Fruit fly (Drosophila melanogaster): ENCODE results near the gene Keap1.

DNA sequence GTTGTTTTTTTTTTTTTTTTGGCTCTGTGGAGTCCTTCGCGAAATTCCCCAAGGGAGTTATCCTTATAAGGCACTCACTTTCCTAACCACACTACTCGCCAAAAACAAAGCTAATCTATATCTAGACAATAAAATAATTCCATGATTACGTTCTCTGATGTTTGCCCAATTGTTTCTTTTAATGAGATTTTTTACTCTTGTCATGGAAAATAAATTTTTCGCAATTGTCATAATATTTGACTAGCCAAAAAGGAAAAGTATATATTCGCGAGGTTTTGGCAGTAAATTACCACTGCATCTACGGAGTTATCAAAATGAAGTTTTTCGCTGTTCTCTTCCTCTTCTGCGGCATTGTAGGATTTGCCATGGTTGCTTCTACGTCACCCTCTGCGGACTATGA lies 40.4 kb upstream of the Keap1 start, which contains the start of gene CG34278:
- TF ChIP-seq CG8301 (tag; optimal IDR thresholded peaks at IDR 0.05), result no peak
- TF ChIP-seq CG15710 (tag; optimal IDR thresholded peaks at IDR 0.05), result no peak
- no peak for TF ChIP-seq D1 (tag; optimal IDR thresholded peaks at IDR 0.05)
- TF ChIP-seq rn (GFP tag; IDR thresholded peaks at IDR 0.05), result no peak
- no peak for TF ChIP-seq CG32121 (GFP tag; IDR thresholded peaks at IDR 0.05)
- TF ChIP-seq CG10348 (GFP tag; IDR thresholded peaks at IDR 0.05), result no peak
